Worm (Caenorhabditis elegans): ENCODE data around the gene pigb-1.
A peak's percentile ranks its signal among the peaks of the same experiment; 100 is the strongest.

The pigb-1 gene

ce11 chrII:5032669-5033068 is 39.8 kb upstream of the pigb-1 start (continued):
- TF ChIP-seq snpc-4 (GFP tag; optimal IDR thresholded peaks at IDR 0.05): peak; percentile 34
- peak in 3 of 4 experiments; percentile 48 to 70 (median 69) for TF ChIP-seq snpc-4 (tag; optimal IDR thresholded peaks at IDR 0.05)
- peak; percentile 79; the same call in 1 of the 2 replicates for TF ChIP-seq egl-44 (GFP tag; IDR thresholded peaks at IDR 0.05)
- peak; percentile 39; the same call in 1 of the 2 replicates for TF ChIP-seq egrh-3 (GFP tag; IDR thresholded peaks at IDR 0.05)
- peak; percentile 57 for TF ChIP-seq cebp-1 (GFP tag; IDR thresholded peaks at IDR 0.05)
- peak; percentile 69 for TF ChIP-seq cebp-1 (tag; optimal IDR thresholded peaks at IDR 0.05)
- peak; percentile 63; the same call in 1 of the 2 replicates for TF ChIP-seq ekl-4 (GFP tag; IDR thresholded peaks at IDR 0.05)
- peak; percentile 44 for TF ChIP-seq repo-1 (tag; optimal IDR thresholded peaks at IDR 0.05)
- peak; percentile 76 for TF ChIP-seq lin-54 (GFP tag; optimal IDR thresholded peaks at IDR 0.05)
- TF ChIP-seq ceh-91 (GFP tag; IDR thresholded peaks at IDR 0.05): peak; percentile 25; the same call in 1 of the 2 replicates
- peak; percentile 54 for TF ChIP-seq ceh-27 (GFP tag; optimal IDR thresholded peaks at IDR 0.05)
- TF ChIP-seq F37B4.10 (GFP tag; IDR thresholded peaks at IDR 0.05): 0 out of 2 replicates have a peak, but pooled peaks have one; percentile 78
- no peak; the same call in 1 of the 2 replicates for TF ChIP-seq zfh-2 (GFP tag; conservative IDR thresholded peaks at IDR 0.05)
- peak; percentile 89 for TF ChIP-seq lin-26 (GFP tag; IDR thresholded peaks at IDR 0.05)
- 0 out of 2 replicates have a peak, but pooled peaks have one; percentile 40 for TF ChIP-seq B0019.2 (GFP tag; conservative IDR thresholded peaks at IDR 0.05)
- peak; percentile 67 for TF ChIP-seq F23B12.7 (tag; optimal IDR thresholded peaks at IDR 0.05; ENCODE audit: insufficient read depth)
- TF ChIP-seq Y95B8A.8 (GFP tag; IDR thresholded peaks at IDR 0.05): 0 out of 2 replicates have a peak, but pooled peaks have one; percentile 45
- TF ChIP-seq F10E7.11 (tag; optimal IDR thresholded peaks at IDR 0.05): peak; percentile 22
- peak; percentile 90; the same call in 1 of the 2 replicates for TF ChIP-seq ztf-25 (GFP tag; IDR thresholded peaks at IDR 0.05)
- TF ChIP-seq ztf-28 (GFP tag; IDR thresholded peaks at IDR 0.05): 0 out of 2 replicates have a peak, but pooled peaks have one; percentile 14
- TF ChIP-seq B0336.3 (GFP tag; IDR thresholded peaks at IDR 0.05): peak; percentile 79
- TF ChIP-seq hrde-1 (tag; optimal IDR thresholded peaks at IDR 0.05; ENCODE audit: borderline replicate concordance): peak; percentile 63
- peak; percentile 77 for TF ChIP-seq ZK185.1 (tag; optimal IDR thresholded peaks at IDR 0.05; ENCODE audit: poor library complexity, severe bottlenecking)
- no peak for TF ChIP-seq hlh-12 (tag; optimal IDR thresholded peaks at IDR 0.05)
- TF ChIP-seq xnd-1 (tag; optimal IDR thresholded peaks at IDR 0.05): no peak
- TF ChIP-seq Y79H2A.3 (GFP tag; conservative IDR thresholded peaks at IDR 0.05): peak; percentile 45; the same call in 1 of the 2 replicates
- TF ChIP-seq madf-6 (GFP tag; IDR thresholded peaks at IDR 0.05): peak; percentile 77
- peak; percentile 86 for TF ChIP-seq hmg-20 (GFP tag; IDR thresholded peaks at IDR 0.05)
- TF ChIP-seq T26A5.8 (tag; optimal IDR thresholded peaks at IDR 0.05): peak; percentile 63
- peak; percentile 33 for TF ChIP-seq ceh-79 (tag; optimal IDR thresholded peaks at IDR 0.05)
- no peak for TF ChIP-seq lag-1 (GFP tag; IDR thresholded peaks at IDR 0.05)
- no peak for TF ChIP-seq F39B2.1 (GFP tag; IDR thresholded peaks at IDR 0.05)
- TF ChIP-seq athp-1 (tag; optimal IDR thresholded peaks at IDR 0.05): peak; percentile 74
- peak; percentile 62 for TF ChIP-seq snpc-1.3 (tag; optimal IDR thresholded peaks at IDR 0.05; ENCODE audit: insufficient read depth)
- peak; percentile 70 for TF ChIP-seq F52B5.7 (tag; optimal IDR thresholded peaks at IDR 0.05)
- TF ChIP-seq attf-5 (GFP tag; optimal IDR thresholded peaks at IDR 0.05): peak; percentile 67
- TF ChIP-seq ztf-22 (GFP tag; optimal IDR thresholded peaks at IDR 0.05): no peak
- no peak for TF ChIP-seq Y67H2A.10 (GFP tag; conservative IDR thresholded peaks at IDR 0.05)
- TF ChIP-seq ztf-6 (GFP tag; IDR thresholded peaks at IDR 0.05): 0 out of 2 replicates have a peak, but pooled peaks have one; percentile 71
- TF ChIP-seq chd-7 (tag; optimal IDR thresholded peaks at IDR 0.05): peak; percentile 74
- peak; percentile 14 for TF ChIP-seq tlf-1 (GFP tag; optimal IDR thresholded peaks at IDR 0.05)
- TF ChIP-seq bed-2 (GFP tag; IDR thresholded peaks at IDR 0.05): no peak
- peak; percentile 7 for TF ChIP-seq ets-4 (GFP tag; optimal IDR thresholded peaks at IDR 0.05)
- peak; percentile 55 for TF ChIP-seq ztf-18 (tag; optimal IDR thresholded peaks at IDR 0.05)
- 0 out of 2 replicates have a peak, but pooled peaks have one; percentile 16 for TF ChIP-seq aptf-3 (GFP tag; IDR thresholded peaks at IDR 0.05)
- peak; percentile 70 for TF ChIP-seq ceh-100 (GFP tag; IDR thresholded peaks at IDR 0.05)
- TF ChIP-seq bed-1 (GFP tag; IDR thresholded peaks at IDR 0.05): no peak
- peak; percentile 72 for TF ChIP-seq mes-4 (tag; optimal IDR thresholded peaks at IDR 0.05)

All from whole organism, young adult.